Worm (Caenorhabditis elegans): ENCODE measurements around the gene Y53F4B.20.

DNA sequence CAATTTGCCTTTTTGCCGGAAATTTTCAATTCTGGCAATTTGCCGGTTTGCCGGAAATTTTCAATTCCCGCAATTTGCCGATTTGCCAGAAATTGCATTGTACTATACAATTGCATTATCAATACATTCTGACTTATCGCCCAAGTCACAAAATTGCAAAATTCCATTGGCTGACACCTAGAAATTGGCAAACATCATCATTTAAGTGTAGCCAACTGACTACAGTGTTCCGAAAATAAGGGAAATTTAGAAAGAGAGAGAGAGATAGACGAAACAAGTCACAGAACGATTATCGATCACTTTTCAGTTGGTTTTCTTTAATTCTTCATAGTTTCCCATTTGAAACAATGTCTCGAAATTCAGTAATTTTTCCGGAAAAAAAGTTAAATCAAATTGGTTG lies 27.1 kb downstream of the Y53F4B.20 start:
- TF ChIP-seq F10B5.3 (tag; optimal IDR thresholded peaks at IDR 0.05) = no peak
- TF ChIP-seq nhr-6 (tag; optimal IDR thresholded peaks at IDR 0.05) = no peak
- TF ChIP-seq nhr-237 (tag; optimal IDR thresholded peaks at IDR 0.05) = no peak
- no peak for TF ChIP-seq unc-130 (GFP tag; optimal IDR thresholded peaks at IDR 0.05)
- TF ChIP-seq zfp-3 (GFP tag; conservative IDR thresholded peaks at IDR 0.05) = no peak

Measured in whole organism, L4 larva.